Fruit fly (Drosophila melanogaster): ENCODE measurements around the gene dan.
A peak's percentile ranks its signal among the peaks of the same experiment; 100 is the strongest.

dan gene

dm6 chr3R:25207405-25208003, 23.3 kb downstream of the dan start (continued):
- no peak for TF ChIP-seq Dfd (GFP tag; optimal IDR thresholded peaks at IDR 0.05)
- TF ChIP-seq CG8765 (GFP tag; IDR thresholded peaks at IDR 0.05) = no peak
- TF ChIP-seq CG10462 (GFP tag; optimal IDR thresholded peaks at IDR 0.05) = peak; percentile 12
- peak; percentile 86 for TF ChIP-seq unpg (GFP tag; optimal IDR thresholded peaks at IDR 0.05)
- peak; percentile 53 for TF ChIP-seq peb (GFP tag; IDR thresholded peaks at IDR 0.05)
- peak in 1 of 2 experiments; percentile 56 for TF ChIP-seq chif (GFP tag; optimal IDR thresholded peaks at IDR 0.05)
- peak; percentile 67 for TF ChIP-seq nom (GFP tag; optimal IDR thresholded peaks at IDR 0.05)
- TF ChIP-seq CG43689 (GFP tag; IDR thresholded peaks at IDR 0.05) = no peak
- TF ChIP-seq hth (optimal IDR thresholded peaks at IDR 0.05) = no peak
- peak; percentile 10 for TF ChIP-seq trh (GFP tag; optimal IDR thresholded peaks at IDR 0.05)
- no peak for TF ChIP-seq CG11560 (tag; IDR thresholded peaks at IDR 0.05)
- peak; percentile 78 for TF ChIP-seq ATbp (GFP tag; optimal IDR thresholded peaks at IDR 0.05)
- TF ChIP-seq fd96Cb (tag; optimal IDR thresholded peaks at IDR 0.05) = peak; percentile 73
- peak; percentile 84 for TF ChIP-seq dysf (GFP tag; IDR thresholded peaks at IDR 0.05)
- TF ChIP-seq grn (GFP tag; optimal IDR thresholded peaks at IDR 0.05) = peak; percentile 52
- peak; percentile 76; the same call in 1 of the 3 replicates for TF ChIP-seq so (GFP tag; IDR thresholded peaks at IDR 0.05)
- TF ChIP-seq ranshi (GFP tag; IDR thresholded peaks at IDR 0.05) = peak; percentile 76
- TF ChIP-seq Lpt (GFP tag; optimal IDR thresholded peaks at IDR 0.05) = no peak
- TF ChIP-seq crc (GFP tag; optimal IDR thresholded peaks at IDR 0.05) = no peak
- TF ChIP-seq Scr (GFP tag; IDR thresholded peaks at IDR 0.05; ENCODE audit: partially characterized antibody) = no peak
- 0 out of 3 replicates have a peak, but pooled peaks have one; percentile 61 for TF ChIP-seq CG3726 (GFP tag; IDR thresholded peaks at IDR 0.05)
- peak; percentile 27 for TF ChIP-seq CG12769 (tag; optimal IDR thresholded peaks at IDR 0.05)
- no peak for TF ChIP-seq chinmo (GFP tag; IDR thresholded peaks at IDR 0.05; ENCODE audit: partially characterized antibody)
- TF ChIP-seq CG10274 (GFP tag; optimal IDR thresholded peaks at IDR 0.05) = peak; percentile 27
- peak; percentile 1 for TF ChIP-seq CG3163 (GFP tag; optimal IDR thresholded peaks at IDR 0.05)
- TF ChIP-seq CG1602 (GFP tag; optimal IDR thresholded peaks at IDR 0.05) = peak; percentile 55
- peak; percentile 32 for TF ChIP-seq sd (tag; optimal IDR thresholded peaks at IDR 0.05)
- TF ChIP-seq PHDP (tag; optimal IDR thresholded peaks at IDR 0.05) = peak; percentile 80
- peak; percentile 74 for TF ChIP-seq CG18599 (GFP tag; optimal IDR thresholded peaks at IDR 0.05)
- TF ChIP-seq stwl (tag; optimal IDR thresholded peaks at IDR 0.05) = no peak
- TF ChIP-seq mam (GFP tag; optimal IDR thresholded peaks at IDR 0.05) = peak; percentile 36
- no peak for TF ChIP-seq CG17186 (GFP tag; optimal IDR thresholded peaks at IDR 0.05)
- peak; percentile 23 for TF ChIP-seq CG6765 (GFP tag; optimal IDR thresholded peaks at IDR 0.05)
- TF ChIP-seq CG11247 (GFP tag; IDR thresholded peaks at IDR 0.05) = no peak
- peak; percentile 39 for TF ChIP-seq HLH54F (GFP tag; optimal IDR thresholded peaks at IDR 0.05)
- no peak for TF ChIP-seq pb (GFP tag; optimal IDR thresholded peaks at IDR 0.05)
- peak; percentile 45 for TF ChIP-seq CG2202 (tag; optimal IDR thresholded peaks at IDR 0.05)
- no peak for TF ChIP-seq Bteb2 (GFP tag; optimal IDR thresholded peaks at IDR 0.05)
- TF ChIP-seq Atf3 (GFP tag; optimal IDR thresholded peaks at IDR 0.05) = no peak
- peak; percentile 21 for TF ChIP-seq CG17802 (tag; optimal IDR thresholded peaks at IDR 0.05)
- peak; percentile 58 for TF ChIP-seq CG9437 (GFP tag; optimal IDR thresholded peaks at IDR 0.05)
- TF ChIP-seq CG17829 (tag; optimal IDR thresholded peaks at IDR 0.05) = peak; percentile 82
- no peak for TF ChIP-seq disco-r (GFP tag; optimal IDR thresholded peaks at IDR 0.05)
- TF ChIP-seq Elba2 (GFP tag; optimal IDR thresholded peaks at IDR 0.05) = no peak
- no peak for TF ChIP-seq Poxn (GFP tag; IDR thresholded peaks at IDR 0.05)
- no peak for TF ChIP-seq mld (GFP tag; IDR thresholded peaks at IDR 0.05; ENCODE audit: partially characterized antibody)
- peak; percentile 80 for TF ChIP-seq CoRest (tag; optimal IDR thresholded peaks at IDR 0.05)
- peak; percentile 80 for TF ChIP-seq CG10979 (tag; optimal IDR thresholded peaks at IDR 0.05)
- peak; percentile 47 for TF ChIP-seq YL-1 (GFP tag; optimal IDR thresholded peaks at IDR 0.05)
- TF ChIP-seq sna (GFP tag; IDR thresholded peaks at IDR 0.05; ENCODE audit: partially characterized antibody) = no peak

All from whole organism, embryonic.